Fruit fly (Drosophila melanogaster): Measurements from ENCODE around the gene Cul6.

Gene Cul6

dm6 chr3L:12994835-12995234 is 16.6 kb downstream of the Cul6 start, which contains the start of gene CG11262:
Gene CG11262 (plus strand): TSS chr3L:12995135.
- no peak for TF ChIP-seq CG17801 (GFP tag; optimal IDR thresholded peaks at IDR 0.05; ENCODE audit: partially characterized antibody)

dm6 chr3L:12972259-12972658 is 39.2 kb downstream of the Cul6 start, which contains the start of the genes CG10748 and CG10749:
Gene CG10748 (minus strand): TSS chr3L:12972359.
Gene CG10749 (plus strand): TSS chr3L:12972474.
- no peak for TF ChIP-seq CG17801 (GFP tag; optimal IDR thresholded peaks at IDR 0.05; ENCODE audit: partially characterized antibody)

dm6 chr3L:12967633-12968032 is 43.9 kb downstream of the Cul6 start, which contains the start of gene Or69a:
Gene Or69a (minus strand): TSS chr3L:12967733.
- TF ChIP-seq CG17801 (GFP tag; optimal IDR thresholded peaks at IDR 0.05; ENCODE audit: partially characterized antibody): no peak
